1 fruit fly cellular context compared by ENCODE assay signal in genomic region chr2L:19790553-19791320, dm6.
TF ChIP-seq lines count a peak whose summit lies in the region.

No protein-coding gene starts in this region.

TF ChIP-seq in whole organism, embryonic, 481 proteins besides CTCF, POLR2A, EP300 and RAD21 (continued from another document):
- no peak for TF ChIP-seq Hr78 (GFP tag; optimal IDR thresholded peaks at IDR 0.05; lab: Kevin White, UChicago)
- TF ChIP-seq nmo (GFP tag; optimal IDR thresholded peaks at IDR 0.05; lab: Kevin White, UChicago): peak; percentile 30
- TF ChIP-seq Adf1 (GFP tag; IDR thresholded peaks at IDR 0.05; lab: Robert Waterston, UW): no peak
- TF ChIP-seq CG8478 (optimal IDR thresholded peaks at IDR 0.05; lab: Kevin White, UChicago): peak; percentile 15
- no peak for TF ChIP-seq CkIIα-i1 (GFP tag; IDR thresholded peaks at IDR 0.05; lab: Robert Waterston, UW)
- TF ChIP-seq CG10462 (GFP tag; optimal IDR thresholded peaks at IDR 0.05; lab: Kevin White, UChicago): no peak
- peak; percentile 98 for TF ChIP-seq pros (GFP tag; optimal IDR thresholded peaks at IDR 0.05; lab: Kevin White, UChicago)
- no peak for TF ChIP-seq fu2 (GFP tag; optimal IDR thresholded peaks at IDR 0.05; lab: Kevin White, UChicago)
- no peak for TF ChIP-seq Doc2 (GFP tag; IDR thresholded peaks at IDR 0.05; lab: Robert Waterston, UW)
- no peak for TF ChIP-seq Spps (tag; optimal IDR thresholded peaks at IDR 0.05; lab: Kevin White, UChicago)
- no peak for TF ChIP-seq pb (GFP tag; optimal IDR thresholded peaks at IDR 0.05; lab: Kevin White, UChicago)
- peak; percentile 93 for TF ChIP-seq CG7357 (GFP tag; IDR thresholded peaks at IDR 0.05; lab: Robert Waterston, UW)
- TF ChIP-seq CG8944 (GFP tag; optimal IDR thresholded peaks at IDR 0.05; lab: Kevin White, UChicago): no peak
- no peak for TF ChIP-seq CG14860 (GFP tag; IDR thresholded peaks at IDR 0.05; lab: Robert Waterston, UW; ENCODE audit: partially characterized antibody)
- no peak for TF ChIP-seq CG12391 (tag; optimal IDR thresholded peaks at IDR 0.05; lab: Kevin White, UChicago)
- peak; percentile 15 for TF ChIP-seq CG18262 (tag; optimal IDR thresholded peaks at IDR 0.05; lab: Kevin White, UChicago)
- TF ChIP-seq Dbx (GFP tag; IDR thresholded peaks at IDR 0.05; lab: Robert Waterston, UW): no peak
- no peak for TF ChIP-seq sens-2 (GFP tag; IDR thresholded peaks at IDR 0.05; lab: Robert Waterston, UW)
- no peak for TF ChIP-seq CG2116 (GFP tag; optimal IDR thresholded peaks at IDR 0.05; lab: Kevin White, UChicago)
- TF ChIP-seq Elba2 (GFP tag; optimal IDR thresholded peaks at IDR 0.05; lab: Kevin White, UChicago): peak; percentile 1
- peak; percentile 95 for TF ChIP-seq ssp (GFP tag; IDR thresholded peaks at IDR 0.05; lab: Robert Waterston, UW)
- TF ChIP-seq CG1529 (GFP tag; optimal IDR thresholded peaks at IDR 0.05; lab: Kevin White, UChicago): no peak
- no peak for TF ChIP-seq Fer3 (tag; optimal IDR thresholded peaks at IDR 0.05; lab: Kevin White, UChicago)
- TF ChIP-seq Dp (GFP tag; optimal IDR thresholded peaks at IDR 0.05; lab: Kevin White, UChicago): no peak
- no peak for TF ChIP-seq CG1602 (GFP tag; optimal IDR thresholded peaks at IDR 0.05; lab: Kevin White, UChicago)
- TF ChIP-seq Ada2b (GFP tag; IDR thresholded peaks at IDR 0.05; lab: Robert Waterston, UW): no peak
- peak; percentile 76 for TF ChIP-seq cg (GFP tag; optimal IDR thresholded peaks at IDR 0.05; lab: Kevin White, UChicago)
- 0 out of 3 replicates have a peak, but pooled peaks have one; percentile 65 for TF ChIP-seq CG2199 (GFP tag; IDR thresholded peaks at IDR 0.05; lab: Robert Waterston, UW)
- peak; percentile 86 for TF ChIP-seq sd (tag; optimal IDR thresholded peaks at IDR 0.05; lab: Kevin White, UChicago)
- TF ChIP-seq dpn (GFP tag; optimal IDR thresholded peaks at IDR 0.05; lab: Kevin White, UChicago): no peak
- TF ChIP-seq jigr1 (GFP tag; IDR thresholded peaks at IDR 0.05; lab: Robert Waterston, UW): no peak
- no peak for TF ChIP-seq MBD-R2 (GFP tag; IDR thresholded peaks at IDR 0.05; lab: Robert Waterston, UW)
- 0 out of 2 replicates have a peak, but pooled peaks have one; percentile 21 for TF ChIP-seq rib (GFP tag; IDR thresholded peaks at IDR 0.05; lab: Robert Waterston, UW)
- no peak for TF ChIP-seq gem (tag; optimal IDR thresholded peaks at IDR 0.05; lab: Kevin White, UChicago)
- no peak for TF ChIP-seq Asciz (GFP tag; optimal IDR thresholded peaks at IDR 0.05; lab: Kevin White, UChicago)
- TF ChIP-seq CG6791 (GFP tag; IDR thresholded peaks at IDR 0.05; lab: Robert Waterston, UW; ENCODE audit: partially characterized antibody): peak; percentile 44; the same call in 1 of the 3 replicates
- no peak for TF ChIP-seq CG7786 (GFP tag; optimal IDR thresholded peaks at IDR 0.05; lab: Kevin White, UChicago)
- no peak for TF ChIP-seq CG5953 (GFP tag; IDR thresholded peaks at IDR 0.05; lab: Robert Waterston, UW)
- no peak for TF ChIP-seq Nf-YB (GFP tag; optimal IDR thresholded peaks at IDR 0.05; lab: Kevin White, UChicago)
- no peak for TF ChIP-seq scrt (GFP tag; optimal IDR thresholded peaks at IDR 0.05; lab: Kevin White, UChicago)
- TF ChIP-seq CG14441 (GFP tag; IDR thresholded peaks at IDR 0.05; lab: Robert Waterston, UW): no peak
- peak; percentile 39 for TF ChIP-seq CG10209 (GFP tag; optimal IDR thresholded peaks at IDR 0.05; lab: Kevin White, UChicago)
- TF ChIP-seq stwl (tag; optimal IDR thresholded peaks at IDR 0.05; lab: Kevin White, UChicago): no peak
- 0 out of 2 replicates have a peak, but pooled peaks have one; percentile 18 for TF ChIP-seq onecut (GFP tag; IDR thresholded peaks at IDR 0.05; lab: Robert Waterston, UW)
- no peak for TF ChIP-seq tin (GFP tag; optimal IDR thresholded peaks at IDR 0.05; lab: Kevin White, UChicago)
- TF ChIP-seq gce (GFP tag; IDR thresholded peaks at IDR 0.05; lab: Robert Waterston, UW): no peak
- no peak for TF ChIP-seq CG13424 (tag; optimal IDR thresholded peaks at IDR 0.05; lab: Kevin White, UChicago)
- no peak for TF ChIP-seq Gug (GFP tag; IDR thresholded peaks at IDR 0.05; lab: Robert Waterston, UW)
- no peak for TF ChIP-seq CG12071 (GFP tag; optimal IDR thresholded peaks at IDR 0.05; lab: Kevin White, UChicago)
- no peak for TF ChIP-seq Usf (GFP tag; optimal IDR thresholded peaks at IDR 0.05; lab: Kevin White, UChicago)
- TF ChIP-seq Oaz (GFP tag; IDR thresholded peaks at IDR 0.05; lab: Robert Waterston, UW): no peak
- no peak for TF ChIP-seq Blimp-1 (GFP tag; optimal IDR thresholded peaks at IDR 0.05; lab: Kevin White, UChicago)
- TF ChIP-seq CG9876 (GFP tag; optimal IDR thresholded peaks at IDR 0.05; lab: Kevin White, UChicago): no peak
- TF ChIP-seq Trl (optimal IDR thresholded peaks at IDR 0.05; lab: Kevin White, UChicago): no peak
- TF ChIP-seq Trl (GFP tag; optimal IDR thresholded peaks at IDR 0.05; lab: Kevin White, UChicago): no peak
- TF ChIP-seq CG13775 (GFP tag; optimal IDR thresholded peaks at IDR 0.05; lab: Kevin White, UChicago): no peak
- TF ChIP-seq Drgx (GFP tag; IDR thresholded peaks at IDR 0.05; lab: Robert Waterston, UW): no peak
- TF ChIP-seq CG1024 (GFP tag; IDR thresholded peaks at IDR 0.05; lab: Robert Waterston, UW): peak; percentile 36; the same call in 1 of the 2 replicates
- TF ChIP-seq da (GFP tag; optimal IDR thresholded peaks at IDR 0.05; lab: Kevin White, UChicago): no peak
- TF ChIP-seq pzg (GFP tag; optimal IDR thresholded peaks at IDR 0.05; lab: Kevin White, UChicago): peak; percentile 11
- no peak for TF ChIP-seq CG8765 (GFP tag; IDR thresholded peaks at IDR 0.05; lab: Robert Waterston, UW)
- TF ChIP-seq ato (GFP tag; IDR thresholded peaks at IDR 0.05; lab: Robert Waterston, UW; ENCODE audit: partially characterized antibody): 0 out of 2 replicates have a peak, but pooled peaks have one; percentile 22
- TF ChIP-seq eve (GFP tag; optimal IDR thresholded peaks at IDR 0.05; lab: Kevin White, UChicago): peak in 1 of 2 experiments; percentile 83
- peak; percentile 18 for TF ChIP-seq dmrt11E (tag; optimal IDR thresholded peaks at IDR 0.05; lab: Kevin White, UChicago)
- TF ChIP-seq CG34422 (GFP tag; IDR thresholded peaks at IDR 0.05; lab: Robert Waterston, UW): no peak
- no peak for TF ChIP-seq CG17359 (tag; optimal IDR thresholded peaks at IDR 0.05; lab: Kevin White, UChicago)
- no peak for TF ChIP-seq mirr (GFP tag; optimal IDR thresholded peaks at IDR 0.05; lab: Kevin White, UChicago)
- TF ChIP-seq CG11696 (GFP tag; IDR thresholded peaks at IDR 0.05; lab: Robert Waterston, UW): peak; percentile 88
- TF ChIP-seq CG32767 (GFP tag; IDR thresholded peaks at IDR 0.05; lab: Robert Waterston, UW): no peak
- TF ChIP-seq CG3065 (GFP tag; optimal IDR thresholded peaks at IDR 0.05; lab: Kevin White, UChicago): no peak
- no peak for TF ChIP-seq amos (GFP tag; IDR thresholded peaks at IDR 0.05; lab: Robert Waterston, UW; ENCODE audit: partially characterized antibody)
- no peak for TF ChIP-seq sug (tag; optimal IDR thresholded peaks at IDR 0.05; lab: Kevin White, UChicago)
- TF ChIP-seq CG2129 (GFP tag; IDR thresholded peaks at IDR 0.05; lab: Robert Waterston, UW; ENCODE audit: partially characterized antibody): no peak
- peak; percentile 81 for TF ChIP-seq sqz (GFP tag; optimal IDR thresholded peaks at IDR 0.05; lab: Kevin White, UChicago)
- no peak for TF ChIP-seq Meics (GFP tag; optimal IDR thresholded peaks at IDR 0.05; lab: Kevin White, UChicago)
- TF ChIP-seq Dfd (GFP tag; optimal IDR thresholded peaks at IDR 0.05; lab: Kevin White, UChicago): peak in 1 of 2 experiments; percentile 95
- TF ChIP-seq kah (GFP tag; optimal IDR thresholded peaks at IDR 0.05; lab: Kevin White, UChicago): no peak
- no peak for TF ChIP-seq ro (GFP tag; IDR thresholded peaks at IDR 0.05; lab: Robert Waterston, UW)
- TF ChIP-seq kni (GFP tag; optimal IDR thresholded peaks at IDR 0.05; lab: Kevin White, UChicago): no peak
- TF ChIP-seq Med (GFP tag; lab: Kevin White, UChicago): peak; percentile 83
- no peak for TF ChIP-seq Taf1 (GFP tag; IDR thresholded peaks at IDR 0.05; lab: Robert Waterston, UW)
- TF ChIP-seq sens (GFP tag; lab: Kevin White, UChicago): peak; percentile 23
- TF ChIP-seq CG14014 (GFP tag; IDR thresholded peaks at IDR 0.05; lab: Robert Waterston, UW): no peak
- no peak for TF ChIP-seq CG7372 (GFP tag; IDR thresholded peaks at IDR 0.05; lab: Robert Waterston, UW)
- TF ChIP-seq ERR (GFP tag; optimal IDR thresholded peaks at IDR 0.05; lab: Kevin White, UChicago): no peak
- TF ChIP-seq CG6175 (GFP tag; IDR thresholded peaks at IDR 0.05; lab: Robert Waterston, UW): no peak
- peak; percentile 90 for TF ChIP-seq CG30020 (tag; optimal IDR thresholded peaks at IDR 0.05; lab: Kevin White, UChicago)
- TF ChIP-seq sob (GFP tag; IDR thresholded peaks at IDR 0.05; lab: Robert Waterston, UW): no peak
- TF ChIP-seq CG1832 (GFP tag; optimal IDR thresholded peaks at IDR 0.05; lab: Kevin White, UChicago): peak; percentile 31
- no peak for TF ChIP-seq CG11093 (GFP tag; IDR thresholded peaks at IDR 0.05; lab: Robert Waterston, UW)
- TF ChIP-seq hbn (GFP tag; IDR thresholded peaks at IDR 0.05; lab: Robert Waterston, UW; ENCODE audit: partially characterized antibody): no peak
- TF ChIP-seq lov (optimal IDR thresholded peaks at IDR 0.05; lab: Kevin White, UChicago): no peak
- TF ChIP-seq lov (GFP tag; IDR thresholded peaks at IDR 0.05; lab: Robert Waterston, UW): peak; percentile 71; the same call in 1 of the 3 replicates
- peak; percentile 18; the same call in 1 of the 3 replicates for TF ChIP-seq row (GFP tag; IDR thresholded peaks at IDR 0.05; lab: Robert Waterston, UW)
- no peak for TF ChIP-seq CG1603 (tag; optimal IDR thresholded peaks at IDR 0.05; lab: Kevin White, UChicago)
- no peak for TF ChIP-seq cad (GFP tag; optimal IDR thresholded peaks at IDR 0.05; lab: Kevin White, UChicago)
- TF ChIP-seq CG9437 (GFP tag; optimal IDR thresholded peaks at IDR 0.05; lab: Kevin White, UChicago): peak; percentile 0
- no peak for TF ChIP-seq tna (GFP tag; IDR thresholded peaks at IDR 0.05; lab: Robert Waterston, UW; ENCODE audit: partially characterized antibody)
- TF ChIP-seq tgo (GFP tag; IDR thresholded peaks at IDR 0.05; lab: Robert Waterston, UW): no peak
- no peak for TF ChIP-seq D (optimal IDR thresholded peaks at IDR 0.05; lab: Kevin White, UChicago)
- peak; percentile 30 for TF ChIP-seq D (GFP tag; optimal IDR thresholded peaks at IDR 0.05; lab: Kevin White, UChicago)
- TF ChIP-seq CG18599 (GFP tag; optimal IDR thresholded peaks at IDR 0.05; lab: Kevin White, UChicago): peak; percentile 15
- no peak for TF ChIP-seq Mad (GFP tag; optimal IDR thresholded peaks at IDR 0.05; lab: Kevin White, UChicago)
- TF ChIP-seq CG30403 (GFP tag; optimal IDR thresholded peaks at IDR 0.05; lab: Kevin White, UChicago): peak; percentile 17
- no peak for TF ChIP-seq Gsc (GFP tag; IDR thresholded peaks at IDR 0.05; lab: Robert Waterston, UW)
- TF ChIP-seq Myb (GFP tag; optimal IDR thresholded peaks at IDR 0.05; lab: Kevin White, UChicago): no peak
- no peak for TF ChIP-seq CG9932 (GFP tag; IDR thresholded peaks at IDR 0.05; lab: Robert Waterston, UW)
- TF ChIP-seq Rx (GFP tag; IDR thresholded peaks at IDR 0.05; lab: Robert Waterston, UW): no peak
- TF ChIP-seq lola (GFP tag; optimal IDR thresholded peaks at IDR 0.05; lab: Kevin White, UChicago): peak in 2 of 3 experiments; percentile 11 to 95
- no peak for TF ChIP-seq nau (GFP tag; optimal IDR thresholded peaks at IDR 0.05; lab: Kevin White, UChicago)
- peak; percentile 92 for TF ChIP-seq CG6254 (GFP tag; optimal IDR thresholded peaks at IDR 0.05; lab: Kevin White, UChicago)
- TF ChIP-seq Hr51 (GFP tag; optimal IDR thresholded peaks at IDR 0.05; lab: Kevin White, UChicago): no peak
- TF ChIP-seq CG9727 (GFP tag; optimal IDR thresholded peaks at IDR 0.05; lab: Kevin White, UChicago): peak; percentile 1
- TF ChIP-seq CG15601 (tag; optimal IDR thresholded peaks at IDR 0.05; lab: Kevin White, UChicago): no peak
- no peak for TF ChIP-seq CG17829 (tag; optimal IDR thresholded peaks at IDR 0.05; lab: Kevin White, UChicago)
- peak; percentile 4 for TF ChIP-seq abd-A (tag; optimal IDR thresholded peaks at IDR 0.05; lab: Kevin White, UChicago)
- TF ChIP-seq Deaf1 (tag; optimal IDR thresholded peaks at IDR 0.05; lab: Kevin White, UChicago): no peak
- peak in 1 of 2 experiments; percentile 36 for TF ChIP-seq Eip74EF (GFP tag; optimal IDR thresholded peaks at IDR 0.05; lab: Kevin White, UChicago)
- no peak for TF ChIP-seq schlank (tag; optimal IDR thresholded peaks at IDR 0.05; lab: Kevin White, UChicago)
- no peak for TF ChIP-seq gcm2 (GFP tag; optimal IDR thresholded peaks at IDR 0.05; lab: Kevin White, UChicago)
- TF ChIP-seq CG3407 (GFP tag; optimal IDR thresholded peaks at IDR 0.05; lab: Kevin White, UChicago): no peak
- no peak for TF ChIP-seq gcm (GFP tag; optimal IDR thresholded peaks at IDR 0.05; lab: Kevin White, UChicago)
- TF ChIP-seq tap (tag; optimal IDR thresholded peaks at IDR 0.05; lab: Kevin White, UChicago): peak; percentile 14
- TF ChIP-seq oc (tag; optimal IDR thresholded peaks at IDR 0.05; lab: Kevin White, UChicago): no peak
- no peak for TF ChIP-seq bsh (GFP tag; optimal IDR thresholded peaks at IDR 0.05; lab: Kevin White, UChicago)
- no peak for TF ChIP-seq ap (GFP tag; IDR thresholded peaks at IDR 0.05; lab: Robert Waterston, UW)
- no peak for TF ChIP-seq wek (GFP tag; optimal IDR thresholded peaks at IDR 0.05; lab: Kevin White, UChicago)
- TF ChIP-seq klu (GFP tag; IDR thresholded peaks at IDR 0.05; lab: Robert Waterston, UW): no peak
